Worm (Caenorhabditis elegans): Measurements from ENCODE around the gene ZK354.8.

ce11 chrIV:5291207-5291606, 14.7 kb downstream of the ZK354.8 start:
- TF ChIP-seq snpc-4 (tag; optimal IDR thresholded peaks at IDR 0.05) (no peak), flh-1 (GFP tag; optimal IDR thresholded peaks at IDR 0.05) (no peak), unc-62 (GFP tag; optimal IDR thresholded peaks at IDR 0.05) (no peak)
